Worm (Caenorhabditis elegans) whole organism, L2 larva: ENCODE data around the gene gmeb-1.

ENCODE experiments used
- F13H6.1 ChIP-seq: sonication (generic microtip); optimal IDR thresholded peaks from 2 replicates; lab custom pipeline; 2016; ENCODE audit warnings: missing genetic modification characterization, missing compliant biosample characterization
- R02D3.7 ChIP-seq: fragments of 150-350 bp; optimal IDR thresholded peaks from 2 replicates; lab custom pipeline; 2014; ENCODE audit warnings: missing biosample characterization, missing genetic modification characterization
- Y55F3AM.14 ChIP-seq: fragments of 200-800 bp; sonication (Bioruptor generic); optimal IDR thresholded peaks from 2 replicates; lab custom pipeline; 2018; ENCODE audit warnings: mild to moderate bottlenecking, missing genetic modification characterization, missing compliant biosample characterization
- ZK546.5 ChIP-seq: sonication (generic microtip); optimal IDR thresholded peaks from 2 replicates; lab custom pipeline; 2017; ENCODE audit warnings: missing biosample characterization, missing genetic modification characterization
- alr-1 ChIP-seq: fragments of 150-350 bp; optimal IDR thresholded peaks from 2 replicates; lab custom pipeline; 2014; ENCODE audit warnings: missing biosample characterization, missing genetic modification characterization
- aly-2 ChIP-seq: fragments of 150-350 bp; optimal IDR thresholded peaks from 2 replicates; lab custom pipeline; 2014; ENCODE audit warnings: missing biosample characterization, missing genetic modification characterization
- ama-1 ChIP-seq: fragments of 150-350 bp; optimal IDR thresholded peaks from 2 replicates; lab custom pipeline; 2018; ENCODE audit warnings: inconsistent platforms
- blmp-1 ChIP-seq: sonication (generic microtip); optimal IDR thresholded peaks from 2 replicates; lab custom pipeline; 2017; ENCODE audit warnings: missing genetic modification characterization, mild to moderate bottlenecking, missing compliant biosample characterization, antibody characterized with exemption, moderate library complexity; ENCODE audit not compliant: insufficient read depth
- ceh-16 ChIP-seq: fragments of 150-350 bp; optimal IDR thresholded peaks from 2 replicates; lab custom pipeline; 2014; ENCODE audit warnings: missing biosample characterization, missing genetic modification characterization
- ceh-82 ChIP-seq: fragments of 150-350 bp; optimal IDR thresholded peaks from 2 replicates; lab custom pipeline; 2014; ENCODE audit warnings: missing biosample characterization, missing genetic modification characterization
- dmd-4 ChIP-seq: sonication (generic microtip); optimal IDR thresholded peaks from 2 replicates; lab custom pipeline; 2017; ENCODE audit warnings: missing biosample characterization, missing genetic modification characterization
- egl-27 ChIP-seq: sonication (generic microtip); optimal IDR thresholded peaks from 3 replicates; lab custom pipeline; 2017; ENCODE audit warnings: missing biosample characterization, missing genetic modification reagents, missing genetic modification characterization
- elt-1 ChIP-seq: fragments of 150-350 bp; optimal IDR thresholded peaks from 2 replicates; lab custom pipeline; 2014; ENCODE audit warnings: missing biosample characterization, missing genetic modification characterization
- elt-3 ChIP-seq: sonication (generic microtip); optimal IDR thresholded peaks from 2 replicates; lab custom pipeline; 2017; ENCODE audit warnings: missing biosample characterization, missing genetic modification characterization
- fos-1 ChIP-seq: fragments of 150-350 bp; optimal IDR thresholded peaks from 2 replicates; lab custom pipeline; 2014; ENCODE audit warnings: missing biosample characterization, missing genetic modification characterization
- gmeb-1 ChIP-seq: fragments of 150-350 bp; optimal IDR thresholded peaks from 2 replicates; lab custom pipeline; 2014; ENCODE audit warnings: missing biosample characterization, missing genetic modification characterization
- lin-11 ChIP-seq: fragments of 150-350 bp; sonication (generic microtip); optimal IDR thresholded peaks from 2 replicates; lab custom pipeline; 2014; ENCODE audit warnings: missing biosample characterization, missing genetic modification characterization, inconsistent platforms, mixed read lengths
- lin-13 ChIP-seq: fragments of 150-350 bp; optimal IDR thresholded peaks from 2 replicates; lab custom pipeline; 2014; ENCODE audit warnings: missing biosample characterization, missing genetic modification reagents, missing genetic modification characterization
- lin-39 ChIP-seq: fragments of 150-350 bp; optimal IDR thresholded peaks from 2 replicates; lab custom pipeline; 2014; ENCODE audit warnings: missing biosample characterization, missing genetic modification reagents, missing genetic modification characterization
- lsy-2 ChIP-seq, 2 experiments: fragments of 150-350 bp in 1 of 2; sonication (generic microtip) in 1 of 2; optimal IDR thresholded peaks; 2 replicates each; lab custom pipeline; 2014 to 2017; ENCODE audit warnings: missing biosample characterization in 2 of 2, missing genetic modification characterization in 2 of 2
- mbf-1 ChIP-seq: sonication (generic microtip); optimal IDR thresholded peaks from 2 replicates; lab custom pipeline; 2017; ENCODE audit warnings: missing biosample characterization, missing genetic modification characterization
- mdl-1 ChIP-seq, 2 experiments: fragments of 150-350 bp in 1 of 2; sonication (generic microtip) in 1 of 2; optimal IDR thresholded peaks; 2 replicates each; lab custom pipeline; 2017; ENCODE audit warnings: missing biosample characterization in 2 of 2, missing genetic modification characterization in 2 of 2
- nhr-10 ChIP-seq: sonication (generic microtip); optimal IDR thresholded peaks from 2 replicates; lab custom pipeline; 2017; ENCODE audit warnings: missing biosample characterization, missing genetic modification characterization
- nhr-11 ChIP-seq: fragments of 150-350 bp; optimal IDR thresholded peaks from 2 replicates; lab custom pipeline; 2014; ENCODE audit warnings: missing biosample characterization, missing genetic modification characterization
- nhr-12 ChIP-seq: fragments of 150-350 bp; optimal IDR thresholded peaks from 2 replicates; lab custom pipeline; 2014; ENCODE audit warnings: missing biosample characterization, missing genetic modification characterization
- nhr-129 ChIP-seq: fragments of 150-350 bp; optimal IDR thresholded peaks from 2 replicates; lab custom pipeline; 2014; ENCODE audit warnings: missing biosample characterization, missing genetic modification characterization
- nhr-21 ChIP-seq: fragments of 150-350 bp; optimal IDR thresholded peaks from 2 replicates; lab custom pipeline; 2014; ENCODE audit warnings: missing biosample characterization, missing genetic modification characterization
- nhr-23 ChIP-seq: fragments of 150-350 bp; optimal IDR thresholded peaks from 2 replicates; lab custom pipeline; 2014; ENCODE audit warnings: missing biosample characterization, missing genetic modification reagents, missing genetic modification characterization
- nhr-237 ChIP-seq: fragments of 150-350 bp; optimal IDR thresholded peaks from 2 replicates; lab custom pipeline; 2014; ENCODE audit warnings: missing biosample characterization, missing genetic modification characterization
- nhr-25 ChIP-seq: fragments of 150-350 bp; sonication (generic microtip); optimal IDR thresholded peaks from 3 replicates; lab custom pipeline; 2014; ENCODE audit warnings: missing biosample characterization, missing genetic modification characterization
- nhr-6 ChIP-seq: fragments of 150-350 bp; optimal IDR thresholded peaks from 2 replicates; lab custom pipeline; 2014; ENCODE audit warnings: missing biosample characterization, missing genetic modification characterization
- peb-1 ChIP-seq: fragments of 150-350 bp; optimal IDR thresholded peaks from 2 replicates; lab custom pipeline; 2014; ENCODE audit warnings: missing biosample characterization, missing genetic modification characterization
- sem-4 ChIP-seq: fragments of 150-350 bp; optimal IDR thresholded peaks from 2 replicates; lab custom pipeline; 2014; ENCODE audit warnings: missing biosample characterization, missing genetic modification reagents, missing genetic modification characterization
- skn-1 ChIP-seq: sonication (generic microtip); optimal IDR thresholded peaks from 2 replicates; lab custom pipeline; 2017; ENCODE audit warnings: missing biosample characterization, missing genetic modification characterization
- sma-3 ChIP-seq: sonication (generic microtip); optimal IDR thresholded peaks from 2 replicates; lab custom pipeline; 2016; ENCODE audit warnings: missing genetic modification reagents, missing genetic modification characterization, missing compliant biosample characterization
- sma-9 ChIP-seq, 2 experiments: fragments of 150-350 bp in 1 of 2; sonication (generic microtip) in 1 of 2; optimal IDR thresholded peaks; 2 replicates each; lab custom pipeline; 2014 to 2016; ENCODE audit warnings: missing genetic modification characterization in 2 of 2, mild to moderate bottlenecking in 1 of 2, missing biosample characterization in 1 of 2, missing compliant biosample characterization in 1 of 2, missing genetic modification reagents in 1 of 2, moderate library complexity in 1 of 2
- snpc-4 ChIP-seq: fragments of 150-350 bp; optimal IDR thresholded peaks from 2 replicates; lab custom pipeline; 2014; ENCODE audit warnings: missing biosample characterization, missing genetic modification characterization
- unc-39 ChIP-seq: fragments of 150-350 bp; optimal IDR thresholded peaks from 2 replicates; lab custom pipeline; 2014; ENCODE audit warnings: missing biosample characterization, missing genetic modification characterization
- unc-55 ChIP-seq: fragments of 150-350 bp; sonication (generic microtip); optimal IDR thresholded peaks from 3 replicates; lab custom pipeline; 2014; ENCODE audit warnings: missing biosample characterization, missing genetic modification reagents, missing genetic modification characterization
- unc-62 ChIP-seq: fragments of 150-350 bp; optimal IDR thresholded peaks from 2 replicates; lab custom pipeline; 2014; ENCODE audit warnings: missing biosample characterization, missing genetic modification reagents, missing genetic modification characterization
- zag-1 ChIP-seq: fragments of 150-350 bp; optimal IDR thresholded peaks from 2 replicates; lab custom pipeline; 2014; ENCODE audit warnings: missing biosample characterization, missing genetic modification characterization
- ztf-1 ChIP-seq: fragments of 200-800 bp; sonication (Bioruptor generic); conservative IDR thresholded peaks from 2 replicates; pipeline ENCODE4 v1.3.6; 2022; ENCODE audit warnings: missing genetic modification characterization, missing compliant biosample characterization
- ztf-11 ChIP-seq: sonication (generic microtip); optimal IDR thresholded peaks from 2 replicates; lab custom pipeline; 2017; ENCODE audit warnings: missing biosample characterization, missing genetic modification characterization
- ztf-4 ChIP-seq: fragments of 150-350 bp; optimal IDR thresholded peaks from 2 replicates; lab custom pipeline; 2014; ENCODE audit warnings: missing biosample characterization, missing genetic modification characterization

The gmeb-1 gene

DNA sequence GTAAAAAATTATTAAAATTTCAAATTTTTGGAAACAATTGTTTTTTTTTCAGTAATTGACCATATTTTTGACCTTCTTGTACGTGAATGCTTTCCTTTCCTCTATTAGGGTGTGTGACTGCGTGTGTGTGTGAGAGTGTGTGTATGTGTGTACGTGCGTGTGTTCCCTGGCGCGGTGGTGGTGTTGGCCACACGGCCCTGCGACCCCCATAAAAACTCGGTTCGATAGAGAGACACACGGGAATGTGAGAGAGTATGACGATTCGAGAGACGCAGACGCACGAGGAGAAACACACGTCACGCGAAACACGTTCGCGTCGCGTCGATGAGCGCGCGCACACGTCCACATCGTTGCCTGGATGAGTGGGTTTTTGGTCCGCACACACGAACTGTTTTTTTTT is 551 bp upstream of the gmeb-1 start (continued):
- TF ChIP-seq lin-13: peak; percentile 69
- no peak for TF ChIP-seq ztf-4 (tag; lab: Kevin White, UChicago)
- TF ChIP-seq sem-4 (tag; lab: Kevin White, UChicago): peak; percentile 42
- TF ChIP-seq aly-2 (tag; lab: Kevin White, UChicago): no peak
- no peak for TF ChIP-seq elt-3 (tag; lab: Kevin White, UChicago)
- peak; percentile 57 for TF ChIP-seq egl-27 (tag; lab: Kevin White, UChicago)
- peak; percentile 86 for TF ChIP-seq nhr-129 (tag; lab: Kevin White, UChicago)

DNA sequence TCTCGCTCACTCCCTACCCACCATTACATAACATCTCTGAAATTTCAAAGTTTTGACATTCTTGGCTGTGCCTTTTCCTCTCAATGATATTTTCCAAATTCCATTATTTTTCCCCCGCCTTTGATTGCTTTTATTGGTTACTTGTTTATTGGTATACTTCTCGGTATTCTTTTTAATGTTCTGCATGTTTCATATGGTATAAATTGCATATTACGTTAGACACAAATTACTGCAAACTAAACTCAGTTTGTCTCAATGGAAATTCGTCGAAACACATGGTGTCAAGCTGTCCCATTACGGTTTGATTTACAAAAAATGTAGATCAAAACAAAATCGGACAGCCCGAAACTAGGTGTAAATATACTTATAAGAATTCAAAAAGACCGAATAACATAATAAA is 2.6 kb downstream of the gmeb-1 start:
- TF ChIP-seq nhr-6: peak; percentile 59
- TF ChIP-seq nhr-11 (tag; lab: Kevin White, UChicago): no peak

DNA sequence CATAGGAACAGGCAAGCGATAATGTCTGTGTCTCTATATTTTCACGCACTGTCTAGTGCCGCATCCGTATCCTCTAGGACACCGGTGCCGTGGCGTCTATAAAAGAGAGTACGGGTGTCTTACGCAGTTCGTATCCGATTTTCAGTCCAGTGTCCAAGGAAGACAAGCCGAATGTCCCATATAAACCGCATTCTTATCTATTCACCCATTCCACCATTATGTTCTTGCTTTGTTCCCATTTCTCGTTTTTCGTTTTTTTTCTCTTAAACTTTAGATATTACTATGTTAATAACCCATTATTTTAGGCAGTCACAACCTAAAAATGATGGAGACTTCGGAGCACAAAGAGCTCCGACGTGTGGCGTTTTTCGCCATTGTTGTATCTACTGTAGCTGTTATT is 3.7 kb downstream of the gmeb-1 start, which contains the start of gene sqt-2:
TSS of gene sqt-2 (plus strand) at position 301 of the 400 bp plus-strand sequence.
- TF ChIP-seq nhr-6 (peak; percentile 37), nhr-21 (tag; lab: Kevin White, UChicago) (peak; percentile 25), ama-1 (lab: Kevin White, UChicago) (peak; percentile 13), nhr-237 (tag; lab: Kevin White, UChicago) (no peak)

DNA sequence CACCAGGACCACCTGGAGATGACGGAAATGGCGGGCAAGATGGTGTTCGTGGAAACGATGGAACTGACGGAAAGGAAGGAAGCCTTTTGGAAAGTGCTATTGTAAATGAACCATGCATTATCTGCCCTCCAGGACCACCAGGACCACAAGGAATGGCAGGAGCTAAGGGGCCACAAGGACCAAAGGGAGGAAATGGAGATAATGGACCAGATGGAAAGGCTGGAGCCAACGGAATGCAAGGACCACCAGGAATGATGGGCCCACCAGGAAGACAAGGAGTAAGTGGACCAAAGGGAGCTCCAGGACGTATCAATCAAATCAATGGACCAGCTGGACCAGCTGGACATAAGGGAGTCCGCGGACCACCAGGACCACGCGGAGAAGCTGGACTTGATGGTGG is 4.4 kb downstream of the gmeb-1 start:
- peak; percentile 27 for TF ChIP-seq elt-3 (tag; lab: Kevin White, UChicago)
- peak; percentile 62 for TF ChIP-seq ama-1 (lab: Kevin White, UChicago)
- no peak for TF ChIP-seq ZK546.5 (tag; lab: Kevin White, UChicago)

DNA sequence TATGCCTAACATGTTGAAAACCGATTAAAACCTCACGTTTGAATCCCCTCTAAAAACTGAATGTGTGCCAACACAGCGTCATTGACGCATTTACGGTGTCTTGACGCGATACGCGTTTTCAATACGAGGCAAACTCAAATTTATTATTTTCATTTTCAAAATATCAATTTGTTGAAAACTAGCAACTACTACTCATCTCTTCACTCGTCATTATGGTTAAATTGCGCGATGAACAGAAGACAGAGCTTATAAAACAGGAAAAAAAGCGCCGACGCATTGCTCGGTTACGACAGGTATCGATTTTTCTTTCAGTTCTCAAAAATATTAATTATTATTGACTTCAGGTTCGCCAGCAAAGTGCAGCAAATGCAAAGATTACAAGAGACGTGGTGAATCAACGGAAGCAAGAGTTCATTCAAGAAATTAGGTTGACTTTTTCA is 5.2 kb downstream of the gmeb-1 start, which contains the start of gene enee-1:
TSS of gene enee-1 (plus strand) at position 108 of the 440 bp plus-strand sequence.
- TF ChIP-seq nhr-25 (tag; lab: Kevin White, UChicago) (peak; percentile 89), snpc-4 (tag; lab: Kevin White, UChicago) (peak; percentile 48), sma-3 (GFP tag; lab: Kevin White, UChicago) (peak; percentile 86), skn-1 (peak; percentile 23), mdl-1 (tag; optimal IDR thresholded peaks at IDR 0.05; lab: Kevin White, UChicago) (peak in 1 of 2 experiments; percentile 36), ceh-16 (peak; percentile 21), nhr-11 (tag; lab: Kevin White, UChicago) (no peak), R02D3.7 (peak; percentile 62), sem-4 (tag; lab: Kevin White, UChicago) (no peak), lin-39 (no peak), nhr-23 (tag; lab: Kevin White, UChicago) (no peak), unc-55 (GFP tag; lab: Kevin White, UChicago) (peak; percentile 97), gmeb-1 (no peak), nhr-237 (tag; lab: Kevin White, UChicago) (no peak), F13H6.1 (tag; lab: Kevin White, UChicago) (peak; percentile 78), ZK546.5 (tag; lab: Kevin White, UChicago) (no peak), zag-1 (tag; lab: Kevin White, UChicago) (peak; percentile 51), ztf-1 (GFP tag; lab: Robert Waterston, UW) (no peak), Y55F3AM.14 (no peak), nhr-12 (tag; lab: Kevin White, UChicago) (no peak), elt-1 (tag; lab: Kevin White, UChicago) (peak; percentile 18), lin-11 (tag; lab: Kevin White, UChicago) (peak; percentile 62), lin-13 (peak; percentile 91), blmp-1 (tag; lab: Kevin White, UChicago) (peak; percentile 38), elt-3 (tag; lab: Kevin White, UChicago) (no peak), dmd-4 (tag; lab: Kevin White, UChicago) (no peak), peb-1 (no peak), ceh-82 (tag; lab: Kevin White, UChicago) (peak; percentile 67), ztf-4 (tag; lab: Kevin White, UChicago) (peak; percentile 5), unc-39 (no peak), lsy-2 (tag; optimal IDR thresholded peaks at IDR 0.05; lab: Kevin White, UChicago) (peak; percentile 83 to 93), alr-1 (tag; lab: Kevin White, UChicago) (no peak), nhr-10 (tag; lab: Kevin White, UChicago) (peak; percentile 74), mbf-1 (tag; lab: Kevin White, UChicago) (no peak), nhr-21 (tag; lab: Kevin White, UChicago) (peak; percentile 94), fos-1 (tag; lab: Kevin White, UChicago) (peak; percentile 50), nhr-6 (peak; percentile 99), ama-1 (lab: Kevin White, UChicago) (peak; percentile 87), unc-62 (GFP tag; lab: Kevin White, UChicago) (no peak), sma-9 (GFP tag; optimal IDR thresholded peaks at IDR 0.05; lab: Kevin White, UChicago) (peak; percentile 90), sma-9 (tag; optimal IDR thresholded peaks at IDR 0.05; lab: Kevin White, UChicago) (no peak), ztf-11 (tag; lab: Kevin White, UChicago) (no peak)
